Fruit fly (Drosophila melanogaster): ENCODE results near the gene Taf13.

Taf13 gene

DNA sequence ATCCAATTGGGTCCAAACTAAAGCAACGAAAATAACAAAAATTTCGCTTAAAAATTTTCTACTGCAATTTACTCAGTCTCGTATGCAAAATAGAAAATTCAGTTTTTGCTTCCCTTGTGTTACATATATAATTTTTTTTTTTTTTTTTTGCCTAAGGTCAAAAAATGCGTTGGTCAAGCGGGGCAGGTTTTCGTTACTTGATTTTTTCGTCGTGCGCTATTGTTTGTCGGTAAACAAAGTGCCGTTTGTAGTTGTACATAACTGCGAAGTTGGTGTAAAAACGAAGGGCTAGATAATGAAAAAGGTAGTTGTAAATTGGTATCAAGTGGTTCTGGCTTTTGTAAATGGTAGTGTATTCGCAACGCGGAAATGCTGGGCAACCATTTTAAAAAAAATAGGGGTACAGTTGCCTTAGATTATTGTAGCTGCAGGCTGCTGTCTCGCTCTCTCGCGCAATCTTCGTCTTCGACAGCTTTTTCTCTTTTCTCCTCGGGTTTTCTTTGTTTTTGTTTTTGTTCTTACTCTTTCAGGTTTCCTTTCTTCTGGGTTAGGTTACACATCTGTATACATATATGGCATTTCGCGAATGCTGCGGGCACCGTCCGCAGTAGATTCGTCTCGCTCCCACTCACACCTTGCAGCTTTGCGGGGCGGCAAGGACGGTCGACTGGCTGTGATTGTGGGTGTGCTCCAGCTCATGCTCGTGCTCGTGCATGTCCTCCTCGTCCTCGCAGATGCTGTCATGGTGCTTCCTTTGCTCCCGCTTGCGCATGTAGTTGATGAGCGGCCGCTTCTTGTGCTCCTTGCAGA lies 11.3 kb downstream of the Taf13 start (continued):
- 0 out of 4 replicates have a peak, but pooled peaks have one; percentile 45 for TF ChIP-seq chinmo (GFP tag; IDR thresholded peaks at IDR 0.05; ENCODE audit: partially characterized antibody)
- TF ChIP-seq CG10321 (GFP tag; IDR thresholded peaks at IDR 0.05) = peak; percentile 75
- TF ChIP-seq eve (GFP tag; optimal IDR thresholded peaks at IDR 0.05) = peak in 1 of 2 experiments; percentile 54
- TF ChIP-seq YL-1 (GFP tag; optimal IDR thresholded peaks at IDR 0.05) = no peak
- TF ChIP-seq CG34224 (GFP tag; IDR thresholded peaks at IDR 0.05; ENCODE audit: partially characterized antibody) = no peak
- TF ChIP-seq Dbx (GFP tag; IDR thresholded peaks at IDR 0.05) = 0 out of 3 replicates have a peak, but pooled peaks have one; percentile 30
- TF ChIP-seq CG3281 (GFP tag; optimal IDR thresholded peaks at IDR 0.05) = no peak
- no peak for TF ChIP-seq CG17912 (GFP tag; optimal IDR thresholded peaks at IDR 0.05)

DNA sequence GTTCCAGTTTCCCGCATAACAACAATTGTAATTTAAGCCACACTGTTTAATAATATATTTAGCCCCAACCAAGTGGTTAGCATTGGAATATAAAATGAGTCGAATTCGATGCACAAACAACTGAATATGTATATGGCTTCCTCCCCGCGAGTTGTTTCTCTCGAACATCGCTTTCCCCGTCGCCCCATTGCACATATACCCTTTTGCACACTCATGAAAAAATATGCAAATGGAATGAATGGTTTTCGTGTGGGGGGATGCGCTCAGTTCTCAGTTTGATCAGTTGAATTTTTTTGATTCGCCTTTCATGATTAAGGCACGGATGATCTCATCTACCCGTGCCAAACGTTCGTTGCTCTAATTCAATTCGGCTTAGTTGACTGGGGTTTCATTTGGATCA lies 12.9 kb downstream of the Taf13 start:
- TF ChIP-seq org-1 (GFP tag; optimal IDR thresholded peaks at IDR 0.05) (no peak), chinmo (GFP tag; IDR thresholded peaks at IDR 0.05; ENCODE audit: partially characterized antibody) (0 out of 4 replicates have a peak, but pooled peaks have one; percentile 70), CG14710 (tag; optimal IDR thresholded peaks at IDR 0.05) (no peak), Med (GFP tag) (peak; percentile 21), sens (GFP tag) (peak; percentile 15), Dip3 (GFP tag; optimal IDR thresholded peaks at IDR 0.05) (no peak), CG12769 (tag; optimal IDR thresholded peaks at IDR 0.05) (peak; percentile 8), vvl (GFP tag; IDR thresholded peaks at IDR 0.05) (peak; percentile 74)

DNA sequence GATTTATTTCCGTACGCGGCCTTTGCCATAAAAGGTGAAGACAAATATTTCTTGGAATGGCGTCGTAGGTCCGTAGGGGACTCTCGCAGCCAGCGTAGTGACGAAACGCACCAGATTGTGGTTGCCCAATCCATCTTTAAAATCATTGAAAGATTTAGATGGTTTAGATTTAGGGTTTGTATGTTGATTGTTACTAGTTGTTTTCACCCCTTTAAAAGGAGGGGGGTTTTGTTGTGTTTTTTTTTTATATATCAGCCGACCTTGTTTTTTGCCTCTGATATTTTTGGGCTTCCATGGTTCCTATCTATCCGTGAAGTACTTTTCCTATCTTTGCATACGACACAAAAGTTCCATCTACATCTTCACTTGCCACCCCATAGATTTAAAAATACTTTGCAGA lies 14.8 kb downstream of the Taf13 start:
- no peak for TF ChIP-seq Camta (GFP tag; optimal IDR thresholded peaks at IDR 0.05)
- TF ChIP-seq chn (GFP tag; optimal IDR thresholded peaks at IDR 0.05) = no peak
- TF ChIP-seq CG11504 (tag; optimal IDR thresholded peaks at IDR 0.05) = peak; percentile 23
- TF ChIP-seq CG10979 (tag; optimal IDR thresholded peaks at IDR 0.05) = no peak
- TF ChIP-seq Rx (GFP tag; IDR thresholded peaks at IDR 0.05) = no peak
- TF ChIP-seq Pdp1 (GFP tag; optimal IDR thresholded peaks at IDR 0.05) = peak in 1 of 2 experiments; percentile 31
- peak; percentile 22; the same call in 1 of the 2 replicates for TF ChIP-seq CG32772 (GFP tag; IDR thresholded peaks at IDR 0.05)
- peak; percentile 33; the same call in 1 of the 2 replicates for TF ChIP-seq slbo (GFP tag; IDR thresholded peaks at IDR 0.05)
- no peak for TF ChIP-seq CG5245 (GFP tag; optimal IDR thresholded peaks at IDR 0.05)
- no peak for TF ChIP-seq nerfin-1 (tag; optimal IDR thresholded peaks at IDR 0.05)
- TF ChIP-seq CG31441 (GFP tag; IDR thresholded peaks at IDR 0.05) = no peak
- TF ChIP-seq zfh1 (GFP tag; IDR thresholded peaks at IDR 0.05) = no peak
- TF ChIP-seq CG3163 (GFP tag; optimal IDR thresholded peaks at IDR 0.05) = no peak
- no peak for TF ChIP-seq sim (GFP tag; IDR thresholded peaks at IDR 0.05)
- 0 out of 4 replicates have a peak, but pooled peaks have one; percentile 20 for TF ChIP-seq Gug (GFP tag; IDR thresholded peaks at IDR 0.05)
- 0 out of 2 replicates have a peak, but pooled peaks have one; percentile 12 for TF ChIP-seq CG6272 (GFP tag; IDR thresholded peaks at IDR 0.05)
- TF ChIP-seq CG33557 (GFP tag; optimal IDR thresholded peaks at IDR 0.05) = no peak
- TF ChIP-seq Dbx (GFP tag; IDR thresholded peaks at IDR 0.05) = no peak
- TF ChIP-seq CG3726 (GFP tag; IDR thresholded peaks at IDR 0.05) = 0 out of 3 replicates have a peak, but pooled peaks have one; percentile 38
- no peak for TF ChIP-seq bcd (GFP tag; optimal IDR thresholded peaks at IDR 0.05)
- TF ChIP-seq crp (GFP tag; optimal IDR thresholded peaks at IDR 0.05) = no peak
- TF ChIP-seq CG7271 (tag; optimal IDR thresholded peaks at IDR 0.05) = no peak
- peak; percentile 24; the same call in 1 of the 2 replicates for TF ChIP-seq al (GFP tag; IDR thresholded peaks at IDR 0.05)
- no peak for TF ChIP-seq prd (optimal IDR thresholded peaks at IDR 0.05)
- TF ChIP-seq prd (GFP tag; IDR thresholded peaks at IDR 0.05) = peak; percentile 44; the same call in 1 of the 3 replicates
- TF ChIP-seq CG30403 (GFP tag; optimal IDR thresholded peaks at IDR 0.05) = peak; percentile 29
- peak; percentile 54 for TF ChIP-seq cwo (GFP tag; optimal IDR thresholded peaks at IDR 0.05)
- TF ChIP-seq CG15479 (GFP tag; optimal IDR thresholded peaks at IDR 0.05) = no peak
- no peak for TF ChIP-seq Kr (GFP tag; optimal IDR thresholded peaks at IDR 0.05)
- TF ChIP-seq Awh (GFP tag; IDR thresholded peaks at IDR 0.05) = no peak
- TF ChIP-seq seq (GFP tag; IDR thresholded peaks at IDR 0.05) = peak; percentile 49; the same call in 1 of the 2 replicates
- no peak for TF ChIP-seq Mad (GFP tag; optimal IDR thresholded peaks at IDR 0.05)
